Worm (Caenorhabditis elegans) whole organism, midembryonic: ENCODE data around the gene K08D8.6.

Experiments used
- T22C8.4 ChIP-seq: fragments of 200-800 bp; sonication (Bioruptor generic); IDR thresholded peaks from 2 replicates; pipeline ENCODE4 v1.3.6; 2022; ENCODE audit warnings: missing genetic modification characterization, missing compliant biosample characterization
- cog-1 ChIP-seq: sonication (generic microtip); optimal IDR thresholded peaks from 2 replicates; lab custom pipeline; 2016; ENCODE audit warnings: missing genetic modification characterization, missing compliant biosample characterization
- flt-1 ChIP-seq: fragments of 200-800 bp; sonication (Bioruptor generic); IDR thresholded peaks from 2 replicates; pipeline ENCODE4 v1.3.6; 2022; ENCODE audit warnings: missing genetic modification characterization, missing compliant biosample characterization
- klf-2 ChIP-seq: fragments of 200-800 bp; sonication (Bioruptor generic); conservative IDR thresholded peaks from 2 replicates; pipeline ENCODE4 v1.3.6; 2022; ENCODE audit warnings: missing genetic modification reagents, missing genetic modification characterization, missing compliant biosample characterization
- ref-1 ChIP-seq: fragments of 200-800 bp; sonication (Bioruptor generic); conservative IDR thresholded peaks from 2 replicates; pipeline ENCODE4 v1.3.6; 2022; ENCODE audit warnings: missing genetic modification reagents, missing genetic modification characterization, missing compliant biosample characterization
- ztf-23 ChIP-seq: fragments of 200-800 bp; sonication (Bioruptor generic); IDR thresholded peaks from 2 replicates; pipeline ENCODE4 v1.3.6; 2022; ENCODE audit warnings: missing genetic modification reagents, missing genetic modification characterization, missing compliant biosample characterization
- ztf-29 ChIP-seq: fragments of 200-800 bp; sonication (Bioruptor generic); IDR thresholded peaks from 2 replicates; pipeline ENCODE4 v1.3.6; 2022; ENCODE audit warnings: missing genetic modification reagents, missing genetic modification characterization, missing compliant biosample characterization

ce11 chrIV:12842121-12842520 is 48.2 kb downstream of the K08D8.6 start:
- TF ChIP-seq ref-1 (GFP tag; lab: Robert Waterston, UW), result no peak
- TF ChIP-seq flt-1 (GFP tag; lab: Robert Waterston, UW), result no peak
- TF ChIP-seq T22C8.4, result no peak
- no peak for TF ChIP-seq ztf-23
- no peak for TF ChIP-seq cog-1 (tag; lab: Kevin White, UChicago)
- no peak for TF ChIP-seq ztf-29
- TF ChIP-seq klf-2 (GFP tag; lab: Robert Waterston, UW), result no peak
